Worm (Caenorhabditis elegans) whole organism, L2 larva: Measurements from ENCODE around the gene R186.3.

Experiments
- R02D3.7 ChIP-seq: fragments of 150-350 bp; optimal IDR thresholded peaks from 2 replicates; lab custom pipeline; 2014; ENCODE audit warnings: missing biosample characterization, missing genetic modification characterization
- ceh-16 ChIP-seq: fragments of 150-350 bp; optimal IDR thresholded peaks from 2 replicates; lab custom pipeline; 2014; ENCODE audit warnings: missing biosample characterization, missing genetic modification characterization
- mdl-1 ChIP-seq, 2 experiments: fragments of 150-350 bp in 1 of 2; sonication (generic microtip) in 1 of 2; optimal IDR thresholded peaks; 2 replicates each; lab custom pipeline; 2017; ENCODE audit warnings: missing biosample characterization in 2 of 2, missing genetic modification characterization in 2 of 2

DNA sequence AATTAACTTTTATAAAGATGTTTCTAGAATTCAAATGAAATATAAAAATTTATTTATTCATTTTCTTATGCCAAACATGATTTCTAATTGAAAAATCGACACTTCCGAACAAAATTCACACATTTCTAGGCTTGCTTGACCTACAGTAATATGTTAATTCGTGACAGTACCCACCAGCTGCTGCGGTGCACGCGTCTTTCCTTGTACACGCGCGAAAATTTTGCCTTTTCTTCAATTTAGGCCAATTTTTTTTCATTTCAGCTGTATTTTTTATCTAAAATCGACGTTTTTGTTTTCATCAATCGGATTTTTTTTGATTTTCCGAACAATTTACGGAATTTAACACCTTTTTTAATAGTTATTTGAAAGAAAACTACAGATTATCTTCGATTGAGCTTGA, 33.1 kb upstream of the R186.3 start:
- TF ChIP-seq ceh-16 (no peak), mdl-1 (tag; optimal IDR thresholded peaks at IDR 0.05; lab: Kevin White, UChicago) (no peak), R02D3.7 (no peak)
